Fruit fly (Drosophila melanogaster): Measurements from ENCODE around the gene Ubc87F.

- TF ChIP-seq CG8478 (optimal IDR thresholded peaks at IDR 0.05) (no peak), usp (GFP tag; optimal IDR thresholded peaks at IDR 0.05) (no peak), psq (optimal IDR thresholded peaks at IDR 0.05) (no peak), Dll (optimal IDR thresholded peaks at IDR 0.05) (no peak)
Observed at dm6 chr3R:13706457-13706856, 11.5 kb downstream of the Ubc87F start, which contains the start of gene Adgf-C.

All from whole organism.